Worm (Caenorhabditis elegans) whole organism, early embryonic: ENCODE results near the gene C07H6.9.
"Not testable (repeated sequence)": the region's sequence is repeated elsewhere in the genome, so short reads cannot be mapped to it uniquely, and the experiment has no call there.

ENCODE experiments used
- F13C5.2 ChIP-seq: sonication (generic microtip); optimal IDR thresholded peaks from 2 replicates; lab custom pipeline; 2017; ENCODE audit warnings: mild to moderate bottlenecking, missing genetic modification characterization, inconsistent platforms, missing compliant biosample characterization
- ama-1 ChIP-seq: fragments of 150-350 bp; optimal IDR thresholded peaks from 2 replicates; lab custom pipeline; 2014
- ceh-36 ChIP-seq: sonication (generic microtip); optimal IDR thresholded peaks from 2 replicates; lab custom pipeline; 2016; ENCODE audit warnings: missing genetic modification characterization, inconsistent platforms, missing compliant biosample characterization
- flt-1 ChIP-seq: fragments of 200-800 bp; sonication (Bioruptor generic); IDR thresholded peaks from 2 replicates; pipeline ENCODE4 v1.3.6; 2022; ENCODE audit warnings: missing genetic modification characterization, missing compliant biosample characterization
- hmbx-1 ChIP-seq: sonication (generic microtip); optimal IDR thresholded peaks from 2 replicates; lab custom pipeline; 2016; ENCODE audit warnings: mild to moderate bottlenecking, missing genetic modification characterization, missing compliant biosample characterization
- hmg-4 ChIP-seq: fragments of 200-800 bp; sonication (Bioruptor generic); optimal IDR thresholded peaks from 2 replicates; lab custom pipeline; 2018; ENCODE audit warnings: mild to moderate bottlenecking, missing genetic modification characterization, missing compliant biosample characterization
- hnd-1 ChIP-seq: sonication (generic microtip); optimal IDR thresholded peaks from 2 replicates; lab custom pipeline; 2016; ENCODE audit warnings: missing genetic modification characterization, missing compliant biosample characterization
- scrt-1 ChIP-seq: fragments of 200-800 bp; sonication (Bioruptor generic); IDR thresholded peaks from 2 replicates; pipeline ENCODE4 v1.3.6; 2022; ENCODE audit warnings: missing genetic modification characterization, missing compliant biosample characterization
- sea-1 ChIP-seq: fragments of 200-800 bp; sonication (Bioruptor generic); conservative IDR thresholded peaks from 2 replicates; pipeline ENCODE4 v1.3.6; 2022; ENCODE audit warnings: missing genetic modification characterization, missing compliant biosample characterization
- tbx-11 ChIP-seq: fragments of 200-800 bp; sonication (Bioruptor generic); IDR thresholded peaks from 2 replicates; pipeline ENCODE4 v1.3.6; 2022; ENCODE audit warnings: missing genetic modification characterization, missing compliant biosample characterization
- tbx-37 ChIP-seq: fragments of 200-800 bp; sonication (Bioruptor generic); conservative IDR thresholded peaks from 2 replicates; pipeline ENCODE4 v1.3.6; 2022; ENCODE audit warnings: missing genetic modification reagents, missing genetic modification characterization, missing compliant biosample characterization
- tra-4 ChIP-seq: sonication (generic microtip); optimal IDR thresholded peaks from 2 replicates; lab custom pipeline; 2017; ENCODE audit warnings: missing genetic modification characterization, missing compliant biosample characterization

DNA sequence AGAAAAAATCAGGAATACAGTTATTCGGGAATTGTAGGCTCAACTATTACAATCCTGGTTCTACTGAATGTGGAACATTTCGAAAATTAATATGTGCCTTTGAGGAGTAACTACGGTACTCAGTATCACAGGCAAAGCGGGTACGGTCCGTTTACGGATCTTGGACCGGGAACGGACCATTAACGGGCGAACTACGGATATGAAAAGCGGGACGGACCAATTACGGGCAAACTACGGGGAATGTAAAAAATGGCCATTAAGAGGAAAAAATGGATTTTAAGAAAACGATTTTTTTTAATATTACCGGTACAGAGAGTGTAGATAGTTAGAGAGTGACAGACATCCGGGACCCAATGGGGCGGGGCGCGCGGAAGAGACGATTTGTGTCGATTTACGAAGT lies 30.3 kb downstream of the C07H6.9 start, which contains the start of gene H14A12.5:
- not testable (repeated sequence) for TF ChIP-seq tbx-11 (GFP tag; lab: Robert Waterston, UW); scrt-1 (GFP tag; lab: Robert Waterston, UW); hnd-1 (tag; lab: Kevin White, UChicago); ceh-36; tra-4 (tag; lab: Kevin White, UChicago); sea-1 (GFP tag; lab: Robert Waterston, UW); ama-1; flt-1 (GFP tag; lab: Robert Waterston, UW); F13C5.2 (tag; lab: Kevin White, UChicago); tbx-37 (GFP tag; lab: Robert Waterston, UW); hmg-4; hmbx-1 (tag; lab: Kevin White, UChicago)
